Worm (Caenorhabditis elegans) whole organism, L4 larva: ENCODE results near the gene saeg-1.

ENCODE experiments used
- F37D6.2 ChIP-seq: sonication (generic microtip); optimal IDR thresholded peaks from 2 replicates; lab custom pipeline; 2016; ENCODE audit warnings: mild to moderate bottlenecking, missing genetic modification characterization, missing compliant biosample characterization
- F44E2.7 ChIP-seq: fragments of 200-800 bp; sonication (Bioruptor generic); IDR thresholded peaks from 2 replicates; pipeline ENCODE4 v2.1.2; 2022; ENCODE audit warnings: missing genetic modification characterization, missing compliant biosample characterization
- ces-1 ChIP-seq: fragments of 150-350 bp; sonication (generic microtip); optimal IDR thresholded peaks from 4 replicates; lab custom pipeline; 2014; ENCODE audit warnings: missing biosample characterization, missing genetic modification reagents, missing genetic modification characterization
- dve-1 ChIP-seq: sonication (generic microtip); optimal IDR thresholded peaks from 2 replicates; lab custom pipeline; 2017; ENCODE audit warnings: antibody characterized with exemption, mild to moderate bottlenecking, missing genetic modification characterization, missing compliant biosample characterization; ENCODE audit not compliant: insufficient read depth
- nhr-10 ChIP-seq: fragments of 150-350 bp; optimal IDR thresholded peaks from 2 replicates; lab custom pipeline; 2014; ENCODE audit warnings: missing biosample characterization, missing genetic modification characterization
- nhr-11 ChIP-seq: fragments of 150-350 bp; optimal IDR thresholded peaks from 2 replicates; lab custom pipeline; 2014; ENCODE audit warnings: missing biosample characterization, missing genetic modification characterization
- nhr-28 ChIP-seq: fragments of 150-350 bp; optimal IDR thresholded peaks from 2 replicates; lab custom pipeline; 2014; ENCODE audit warnings: missing biosample characterization, missing genetic modification characterization
- snpc-4 ChIP-seq: fragments of 150-350 bp; optimal IDR thresholded peaks from 2 replicates; lab custom pipeline; 2014; ENCODE audit warnings: missing biosample characterization, missing genetic modification characterization
- zag-1 ChIP-seq: fragments of 150-350 bp; optimal IDR thresholded peaks from 2 replicates; lab custom pipeline; 2014; ENCODE audit warnings: missing biosample characterization, missing genetic modification characterization
- ztf-11 ChIP-seq: fragments of 150-350 bp; optimal IDR thresholded peaks from 2 replicates; lab custom pipeline; 2014; ENCODE audit warnings: missing biosample characterization, missing genetic modification characterization

- no peak for TF ChIP-seq ces-1 (GFP tag; lab: Kevin White, UChicago)
- no peak for TF ChIP-seq nhr-10 (tag; lab: Kevin White, UChicago)
- no peak for TF ChIP-seq dve-1 (tag; lab: Kevin White, UChicago)
- TF ChIP-seq F37D6.2 = no peak
- TF ChIP-seq ztf-11 (tag; lab: Kevin White, UChicago) = no peak
- TF ChIP-seq snpc-4 = no peak
- TF ChIP-seq nhr-11 (tag; lab: Kevin White, UChicago) = no peak
- TF ChIP-seq F44E2.7 (GFP tag; lab: Robert Waterston, UW) = no peak
- no peak for TF ChIP-seq nhr-28 (tag; lab: Kevin White, UChicago)
- no peak for TF ChIP-seq zag-1 (tag; lab: Kevin White, UChicago)
Measured at ce11 chrV:10889774-10890173, 24.3 kb upstream of the saeg-1 start.
